Worm (Caenorhabditis elegans): ENCODE data around the gene scav-4.

Gene scav-4

DNA sequence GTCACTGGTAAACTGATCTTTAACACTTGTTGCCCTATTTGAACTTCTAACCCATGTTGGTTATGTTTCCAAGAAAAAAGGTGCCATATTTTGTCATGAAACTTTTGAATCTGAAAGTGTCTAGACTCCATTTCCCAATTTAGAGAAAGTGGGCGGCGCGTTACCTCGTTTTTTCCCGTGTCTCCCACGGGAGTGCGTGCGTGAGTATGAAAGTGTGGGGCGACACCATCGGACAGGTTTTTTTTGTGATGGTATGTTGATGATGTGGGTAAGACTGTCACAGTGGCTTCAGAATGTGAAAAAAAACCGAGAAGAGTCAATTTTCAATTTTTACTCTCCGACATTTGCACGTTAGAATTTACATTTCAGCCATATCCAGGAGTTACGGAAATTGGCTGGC is 24.2 kb downstream of the scav-4 start (continued):
- no peak for TF ChIP-seq ztf-7 (tag; optimal IDR thresholded peaks at IDR 0.05)

- peak; percentile 16 for TF ChIP-seq mxl-3 (GFP tag; optimal IDR thresholded peaks at IDR 0.05)
- TF ChIP-seq dve-1 (tag; optimal IDR thresholded peaks at IDR 0.05; ENCODE audit: insufficient read depth) = no peak
- no peak for TF ChIP-seq dmd-9 (GFP tag; IDR thresholded peaks at IDR 0.05)
- no peak for TF ChIP-seq unc-39 (tag; optimal IDR thresholded peaks at IDR 0.05)
- no peak for TF ChIP-seq ceh-32 (tag; optimal IDR thresholded peaks at IDR 0.05; ENCODE audit: poor library complexity)
- no peak for TF ChIP-seq ztf-11 (tag; optimal IDR thresholded peaks at IDR 0.05)
- no peak for TF ChIP-seq lsy-2 (tag; optimal IDR thresholded peaks at IDR 0.05)
- no peak for TF ChIP-seq Y5F2A.4 (GFP tag; optimal IDR thresholded peaks at IDR 0.05)
- TF ChIP-seq pha-4 (GFP tag; IDR thresholded peaks at IDR 0.05) = no peak
- no peak for TF ChIP-seq pha-4 (tag; optimal IDR thresholded peaks at IDR 0.05)
- TF ChIP-seq pqm-1 (tag; optimal IDR thresholded peaks at IDR 0.05) = no peak
- peak; percentile 6 for TF ChIP-seq hlh-11 (tag; optimal IDR thresholded peaks at IDR 0.05)
- TF ChIP-seq nhr-48 (tag; optimal IDR thresholded peaks at IDR 0.05) = peak; percentile 5
- no peak for TF ChIP-seq ctbp-1 (GFP tag; IDR thresholded peaks at IDR 0.05)
- TF ChIP-seq mes-2 (tag; optimal IDR thresholded peaks at IDR 0.05; ENCODE audit: poor library complexity, severe bottlenecking) = no peak
- peak in 1 of 2 experiments; percentile 1 for TF ChIP-seq unc-62 (GFP tag; optimal IDR thresholded peaks at IDR 0.05 in 1 of 2)
- TF ChIP-seq unc-62 (tag; optimal IDR thresholded peaks at IDR 0.05) = no peak
- TF ChIP-seq nhr-111 (GFP tag; optimal IDR thresholded peaks at IDR 0.05) = no peak
- peak; percentile 25 for TF ChIP-seq hlh-30 (tag; optimal IDR thresholded peaks at IDR 0.05; ENCODE audit: insufficient read depth)
- TF ChIP-seq attf-4 (tag; optimal IDR thresholded peaks at IDR 0.05) = no peak
These were observed 24.8 kb downstream of the scav-4 start for ce11 chrX:13006328-13006727.

DNA sequence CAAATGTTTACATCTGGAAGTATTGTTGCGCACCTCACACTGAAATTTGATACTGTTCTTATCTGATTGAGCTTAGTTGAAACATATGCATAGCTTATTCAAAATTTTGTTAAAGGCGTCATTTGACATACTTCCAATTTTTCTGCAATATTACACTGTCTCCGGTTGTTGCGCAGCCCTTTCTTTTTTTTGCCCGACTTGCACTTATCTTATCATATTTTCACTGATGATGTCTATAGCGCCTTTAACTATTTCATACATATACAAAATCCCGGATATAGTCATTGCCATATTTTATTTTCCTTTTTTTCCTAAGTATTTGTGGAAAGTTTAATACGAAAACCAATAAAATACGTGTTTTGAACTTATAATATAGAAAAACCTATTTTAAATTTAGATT is 25.2 kb downstream of the scav-4 start:
- peak; percentile 54 for TF ChIP-seq nhr-25 (tag; optimal IDR thresholded peaks at IDR 0.05; ENCODE audit: borderline replicate concordance, insufficient read depth)
- no peak for TF ChIP-seq lin-29 (GFP tag; IDR thresholded peaks at IDR 0.05)

- no peak for TF ChIP-seq mdl-1 (tag; optimal IDR thresholded peaks at IDR 0.05)
- 0 out of 2 replicates have a peak, but pooled peaks have one; percentile 7 for TF ChIP-seq Y105C5A.15 (GFP tag; IDR thresholded peaks at IDR 0.05)
- TF ChIP-seq unc-62 (GFP tag; optimal IDR thresholded peaks at IDR 0.05 in 1 of 2) = peak in 1 of 2 experiments; percentile 62
- TF ChIP-seq unc-62 (tag; optimal IDR thresholded peaks at IDR 0.05) = no peak
- TF ChIP-seq mep-1 (tag; optimal IDR thresholded peaks at IDR 0.05) = peak; percentile 52
- TF ChIP-seq nhr-25 (tag; optimal IDR thresholded peaks at IDR 0.05; ENCODE audit: borderline replicate concordance, insufficient read depth) = peak; percentile 99
- peak in 1 of 2 experiments; percentile 3 for TF ChIP-seq lsy-2 (tag; optimal IDR thresholded peaks at IDR 0.05)
- no peak for TF ChIP-seq cey-2 (tag; optimal IDR thresholded peaks at IDR 0.05; ENCODE audit: borderline replicate concordance, insufficient read depth)
- TF ChIP-seq nhr-10 (tag; optimal IDR thresholded peaks at IDR 0.05) = no peak
- peak; percentile 50 for TF ChIP-seq nhr-28 (tag; optimal IDR thresholded peaks at IDR 0.05)
- TF ChIP-seq hlh-11 (tag; optimal IDR thresholded peaks at IDR 0.05) = peak; percentile 3
- no peak for TF ChIP-seq hmg-1.1 (GFP tag; IDR thresholded peaks at IDR 0.05)
These were observed 26.6 kb downstream of the scav-4 start, which contains the start of gene nhr-25 for ce11 chrX:13007857-13008813. TSS of gene nhr-25 (plus strand) at chrX:13008493.

DNA sequence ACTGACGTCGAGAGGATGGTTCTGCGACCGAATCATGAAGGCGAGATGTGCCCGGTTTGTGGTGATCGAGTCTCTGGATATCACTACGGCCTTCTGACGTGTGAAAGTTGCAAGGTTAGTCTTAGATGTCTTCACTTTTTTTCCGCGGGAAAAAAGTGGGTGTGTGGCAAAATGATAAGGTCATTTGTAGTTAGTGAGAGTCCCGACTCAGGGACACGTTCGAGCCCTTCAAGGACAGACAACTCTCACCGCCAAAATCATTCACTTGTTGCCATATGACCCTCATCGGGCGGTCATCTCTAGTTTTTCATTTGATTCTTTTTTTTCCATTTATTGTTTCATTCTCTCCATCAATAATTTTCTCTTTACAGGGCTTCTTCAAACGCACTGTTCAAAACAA is 27.3 kb downstream of the scav-4 start:
- TF ChIP-seq nhr-28 (tag; optimal IDR thresholded peaks at IDR 0.05) = peak; percentile 36
- TF ChIP-seq ceh-20 (GFP tag; IDR thresholded peaks at IDR 0.05) = no peak
- no peak for TF ChIP-seq daf-19 (GFP tag; conservative IDR thresholded peaks at IDR 0.05)
- peak; percentile 99 for TF ChIP-seq nhr-25 (tag; optimal IDR thresholded peaks at IDR 0.05; ENCODE audit: borderline replicate concordance, insufficient read depth)
- TF ChIP-seq rbr-2 (tag; optimal IDR thresholded peaks at IDR 0.05) = no peak
- TF ChIP-seq tag-97 (GFP tag; IDR thresholded peaks at IDR 0.05) = no peak
- no peak for TF ChIP-seq ces-1 (GFP tag; optimal IDR thresholded peaks at IDR 0.05)
- peak in 1 of 2 experiments; percentile 73 for TF ChIP-seq unc-62 (GFP tag; optimal IDR thresholded peaks at IDR 0.05 in 1 of 2)
- no peak for TF ChIP-seq unc-62 (tag; optimal IDR thresholded peaks at IDR 0.05)
- TF ChIP-seq mdl-1 (tag; optimal IDR thresholded peaks at IDR 0.05) = peak in 1 of 2 experiments; percentile 8
- TF ChIP-seq spr-3 (GFP tag; optimal IDR thresholded peaks at IDR 0.05) = no peak
- TF ChIP-seq hlh-30 (tag; optimal IDR thresholded peaks at IDR 0.05; ENCODE audit: insufficient read depth) = peak; percentile 51
- TF ChIP-seq unc-39 (tag; optimal IDR thresholded peaks at IDR 0.05) = no peak
- TF ChIP-seq nhr-41 (GFP tag; IDR thresholded peaks at IDR 0.05) = no peak
- TF ChIP-seq nhr-6 (tag; optimal IDR thresholded peaks at IDR 0.05) = no peak
- no peak for TF ChIP-seq lir-3 (tag; optimal IDR thresholded peaks at IDR 0.05)
- TF ChIP-seq hmg-1.1 (GFP tag; IDR thresholded peaks at IDR 0.05) = no peak
- no peak for TF ChIP-seq tra-1 (GFP tag; IDR thresholded peaks at IDR 0.05)

Measured in whole organism, L4 larva.